Worm (Caenorhabditis elegans) whole organism, late embryonic: ENCODE data around the gene let-756.

Experiments
- F13H6.1 ChIP-seq: sonication (generic microtip); optimal IDR thresholded peaks from 2 replicates; lab custom pipeline; 2016; ENCODE audit warnings: missing genetic modification characterization, missing compliant biosample characterization
- ceh-19 ChIP-seq: fragments of 200-800 bp; sonication (Bioruptor generic); optimal IDR thresholded peaks from 2 replicates; lab custom pipeline; 2018; ENCODE audit warnings: mild to moderate bottlenecking, missing genetic modification characterization, missing compliant biosample characterization
- ceh-45 ChIP-seq: fragments of 200-800 bp; sonication (Bioruptor generic); IDR thresholded peaks from 2 replicates; pipeline ENCODE4 v1.3.6; 2022; ENCODE audit warnings: missing genetic modification reagents, missing genetic modification characterization, missing compliant biosample characterization
- elt-2 ChIP-seq: sonication (generic microtip); optimal IDR thresholded peaks from 2 replicates; lab custom pipeline; 2016; ENCODE audit warnings: missing genetic modification reagents, missing genetic modification characterization, missing compliant biosample characterization
- hlh-13 ChIP-seq: fragments of 200-800 bp; sonication (Bioruptor generic); optimal IDR thresholded peaks from 2 replicates; lab custom pipeline; 2018; ENCODE audit warnings: mild to moderate bottlenecking, missing genetic modification characterization, missing compliant biosample characterization
- nfya-1 ChIP-seq: sonication (generic microtip); optimal IDR thresholded peaks from 2 replicates; lab custom pipeline; 2017; ENCODE audit warnings: missing genetic modification characterization, mild to moderate bottlenecking, missing compliant biosample characterization, antibody characterized with exemption, moderate library complexity
- nhr-11 ChIP-seq: fragments of 150-350 bp; optimal IDR thresholded peaks from 2 replicates; lab custom pipeline; 2014; ENCODE audit warnings: missing biosample characterization, missing genetic modification characterization
- pqm-1 ChIP-seq: sonication (generic microtip); optimal IDR thresholded peaks from 2 replicates; lab custom pipeline; 2016; ENCODE audit warnings: missing genetic modification characterization, missing compliant biosample characterization
- tbx-7 ChIP-seq: sonication (generic microtip); optimal IDR thresholded peaks from 2 replicates; lab custom pipeline; 2016; ENCODE audit warnings: missing genotype, missing genetic modification characterization, missing compliant biosample characterization
- ttx-3 ChIP-seq: sonication (generic microtip); optimal IDR thresholded peaks from 2 replicates; lab custom pipeline; 2016; ENCODE audit warnings: missing genetic modification reagents, missing genetic modification characterization, missing compliant biosample characterization
- unc-42 ChIP-seq: sonication (generic microtip); optimal IDR thresholded peaks from 2 replicates; lab custom pipeline; 2016; ENCODE audit warnings: missing genotype, missing genetic modification characterization, missing compliant biosample characterization

DNA sequence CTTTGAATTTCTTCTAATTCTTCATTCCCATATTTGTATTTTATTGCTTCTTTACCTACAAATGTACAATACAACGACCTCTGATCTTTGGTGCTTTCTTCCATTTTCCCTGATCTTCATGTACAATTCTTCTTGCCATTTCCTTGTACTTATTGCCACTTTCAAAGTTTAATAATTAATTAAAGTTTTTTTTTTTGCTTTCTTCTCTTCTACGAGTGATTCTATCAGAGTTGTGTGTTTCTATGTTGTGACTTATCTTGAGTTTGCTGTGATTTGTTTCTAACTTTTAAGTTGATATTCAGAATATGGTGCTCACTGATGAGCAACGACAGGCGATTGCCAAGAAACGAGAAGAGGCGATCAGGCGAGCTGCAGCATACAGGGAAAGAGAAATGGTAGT lies 16.3 kb upstream of the let-756 start, which contains the start of gene smrc-1:
- TF ChIP-seq hlh-13 (GFP tag; lab: Kevin White, UChicago) (no peak), pqm-1 (tag; lab: Kevin White, UChicago) (no peak), tbx-7 (tag; lab: Kevin White, UChicago) (no peak), ceh-45 (no peak), elt-2 (tag; lab: Kevin White, UChicago) (no peak), nfya-1 (tag; lab: Kevin White, UChicago) (no peak), ttx-3 (no peak), F13H6.1 (tag; lab: Kevin White, UChicago) (no peak), ceh-19 (GFP tag; lab: Kevin White, UChicago) (no peak), nhr-11 (tag; lab: Kevin White, UChicago) (no peak), unc-42 (tag; lab: Kevin White, UChicago) (no peak)
